Worm (Caenorhabditis elegans): ENCODE measurements around the gene C55C3.1.
A peak's percentile ranks its signal among the peaks of the same experiment; 100 is the strongest.

C55C3.1 gene

DNA sequence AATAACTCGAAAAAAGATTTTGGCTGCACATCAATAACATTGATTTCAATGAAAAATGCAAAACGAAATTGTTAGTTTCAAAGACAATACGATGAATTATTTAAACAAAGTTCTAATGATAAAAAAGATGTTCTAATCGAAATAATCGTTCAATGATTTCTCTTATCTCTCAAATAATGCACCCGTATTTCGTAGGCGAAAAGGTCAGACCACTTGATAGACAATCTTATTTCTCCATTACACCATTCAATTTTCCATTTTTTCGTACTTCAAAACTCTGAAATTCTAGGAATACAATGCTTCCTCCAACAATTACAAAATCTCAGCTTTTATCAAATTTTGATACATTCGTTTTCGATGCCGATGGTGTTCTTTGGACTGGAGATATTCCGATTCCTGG is 35.2 kb downstream of the C55C3.1 start, which contains the start of gene C45E5.1:
Gene C45E5.1, plus strand, starts transcription at position 290 of the 400 bp plus-strand sequence.
- TF ChIP-seq elt-2 (tag; optimal IDR thresholded peaks at IDR 0.05) (peak; percentile 14), nhr-11 (tag; optimal IDR thresholded peaks at IDR 0.05) (no peak), ets-4 (tag; optimal IDR thresholded peaks at IDR 0.05) (no peak)

DNA sequence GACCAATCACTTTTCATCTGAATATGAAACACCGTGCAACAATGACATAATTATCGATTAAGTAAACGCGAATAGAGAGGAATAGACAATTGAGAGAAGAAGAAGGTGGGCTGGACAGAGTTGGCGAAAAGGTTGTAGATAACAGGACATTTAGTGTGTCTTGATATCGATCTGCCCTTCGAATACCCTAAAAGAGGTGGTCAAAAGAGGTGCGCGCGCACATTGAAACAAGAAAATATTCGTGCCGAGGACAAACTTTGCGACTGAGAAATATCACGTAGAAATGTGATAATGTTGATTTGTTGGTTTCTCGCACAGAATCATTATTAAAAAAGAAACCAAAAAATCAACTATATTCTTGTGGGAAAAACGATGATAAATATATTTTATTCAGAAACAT is 41.0 kb downstream of the C55C3.1 start:
- TF ChIP-seq ceh-19 (GFP tag; optimal IDR thresholded peaks at IDR 0.05) (no peak), F13H6.1 (tag; optimal IDR thresholded peaks at IDR 0.05) (no peak), unc-42 (tag; optimal IDR thresholded peaks at IDR 0.05) (no peak), ztf-16 (tag; optimal IDR thresholded peaks at IDR 0.05) (no peak), fax-1 (tag; optimal IDR thresholded peaks at IDR 0.05) (no peak), nhr-11 (tag; optimal IDR thresholded peaks at IDR 0.05) (no peak), ceh-18 (tag; optimal IDR thresholded peaks at IDR 0.05) (no peak), elt-4 (tag; optimal IDR thresholded peaks at IDR 0.05) (no peak), ama-1 (optimal IDR thresholded peaks at IDR 0.05) (no peak), dve-1 (tag; optimal IDR thresholded peaks at IDR 0.05) (no peak), C08G9.2 (tag; optimal IDR thresholded peaks at IDR 0.05) (no peak), ceh-14 (tag; optimal IDR thresholded peaks at IDR 0.05) (no peak)

DNA sequence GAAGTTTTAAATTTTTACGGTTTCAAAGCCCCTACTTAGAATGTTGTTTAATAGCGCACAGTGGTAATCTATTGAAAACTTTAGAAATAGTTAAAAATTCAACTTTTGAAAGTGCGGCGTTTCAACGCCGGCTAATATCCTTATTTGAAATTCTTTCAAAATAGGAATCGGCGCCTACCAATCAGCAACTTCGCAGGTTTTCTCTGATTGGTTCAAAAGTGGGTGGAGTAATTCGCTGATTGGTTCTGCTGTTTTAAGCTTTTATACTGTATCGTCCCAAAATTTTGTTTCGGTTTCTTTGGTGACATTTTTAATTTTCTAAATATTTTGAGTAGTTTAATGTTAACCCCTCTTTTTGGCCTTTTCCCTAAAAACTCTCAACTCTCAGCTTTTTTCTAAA is 43.1 kb downstream of the C55C3.1 start:
- no peak for TF ChIP-seq npax-4 (tag; optimal IDR thresholded peaks at IDR 0.05)
- no peak for TF ChIP-seq F13H6.1 (tag; optimal IDR thresholded peaks at IDR 0.05)
- TF ChIP-seq C08G9.2 (tag; optimal IDR thresholded peaks at IDR 0.05): no peak
- no peak for TF ChIP-seq unc-55 (GFP tag; optimal IDR thresholded peaks at IDR 0.05)
- no peak for TF ChIP-seq pha-4 (tag; optimal IDR thresholded peaks at IDR 0.05)
- no peak for TF ChIP-seq hlh-8 (tag; optimal IDR thresholded peaks at IDR 0.05)
- no peak for TF ChIP-seq unc-3 (GFP tag; conservative IDR thresholded peaks at IDR 0.05)
- TF ChIP-seq unc-3 (tag; optimal IDR thresholded peaks at IDR 0.05): no peak
- peak; percentile 91 for TF ChIP-seq nfya-1 (tag; optimal IDR thresholded peaks at IDR 0.05)
- no peak for TF ChIP-seq lim-6 (tag; optimal IDR thresholded peaks at IDR 0.05)

DNA sequence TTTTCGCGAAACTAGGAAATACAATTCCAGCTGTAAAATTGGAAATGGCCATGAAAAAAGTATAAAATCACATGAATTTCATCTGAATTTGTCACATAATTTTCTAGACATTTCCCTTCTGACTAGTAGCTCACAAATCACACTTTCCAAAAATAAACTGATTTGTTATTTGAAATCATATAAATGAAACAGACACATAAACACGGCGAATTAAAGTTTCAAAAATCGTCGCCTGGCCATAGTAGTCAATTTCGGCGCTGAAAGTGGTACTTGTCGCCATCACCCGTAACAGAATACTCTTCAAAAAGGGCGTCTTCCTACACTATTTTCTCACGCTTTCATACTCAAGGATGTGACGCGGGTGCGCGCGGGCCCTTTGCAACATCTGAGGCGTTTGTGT is 43.8 kb downstream of the C55C3.1 start:
- TF ChIP-seq sdc-2 (tag; optimal IDR thresholded peaks at IDR 0.05): no peak
- TF ChIP-seq ceh-19 (GFP tag; optimal IDR thresholded peaks at IDR 0.05): peak; percentile 46

DNA sequence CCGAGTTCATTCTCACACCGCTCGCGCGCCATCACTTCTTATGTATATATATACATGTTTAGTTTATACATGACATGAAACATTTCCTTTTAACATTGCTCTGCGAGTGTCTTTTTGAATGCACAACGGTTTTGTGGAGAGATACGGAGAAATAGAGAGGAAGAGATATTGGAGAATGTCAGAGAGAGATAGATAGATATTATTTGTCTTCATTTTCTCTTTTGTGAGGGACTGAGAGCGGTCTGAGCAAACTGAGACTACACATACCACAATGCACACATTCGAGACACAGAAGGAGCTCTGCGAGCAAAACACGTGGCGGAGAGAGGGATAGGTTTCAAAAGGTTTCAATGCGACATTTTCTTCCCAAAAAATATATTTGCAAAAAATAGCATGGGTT is 44.4 kb downstream of the C55C3.1 start:
- TF ChIP-seq hlh-30 (tag; optimal IDR thresholded peaks at IDR 0.05; ENCODE audit: insufficient read depth): peak; percentile 3
- TF ChIP-seq ceh-18 (tag; optimal IDR thresholded peaks at IDR 0.05): peak; percentile 74
- no peak for TF ChIP-seq ceh-9 (tag; optimal IDR thresholded peaks at IDR 0.05)
- peak; percentile 27 for TF ChIP-seq ceh-34 (tag; optimal IDR thresholded peaks at IDR 0.05)
- no peak for TF ChIP-seq dmd-4 (tag; optimal IDR thresholded peaks at IDR 0.05; ENCODE audit: borderline replicate concordance)
- TF ChIP-seq K02D7.2 (tag; optimal IDR thresholded peaks at IDR 0.05): no peak
- no peak for TF ChIP-seq fax-1 (tag; optimal IDR thresholded peaks at IDR 0.05)
- peak; percentile 42 for TF ChIP-seq dve-1 (tag; optimal IDR thresholded peaks at IDR 0.05)
- no peak for TF ChIP-seq ama-1 (optimal IDR thresholded peaks at IDR 0.05)
- no peak for TF ChIP-seq odd-2 (tag; optimal IDR thresholded peaks at IDR 0.05)
- TF ChIP-seq pqm-1 (tag; optimal IDR thresholded peaks at IDR 0.05): no peak
- TF ChIP-seq ceh-24 (tag; optimal IDR thresholded peaks at IDR 0.05): no peak
- no peak for TF ChIP-seq npax-4 (tag; optimal IDR thresholded peaks at IDR 0.05)
- TF ChIP-seq ttx-3 (tag; optimal IDR thresholded peaks at IDR 0.05): no peak
- TF ChIP-seq hlh-6 (tag; optimal IDR thresholded peaks at IDR 0.05): no peak
- no peak for TF ChIP-seq hlh-13 (GFP tag; optimal IDR thresholded peaks at IDR 0.05)
- no peak for TF ChIP-seq pag-3 (tag; optimal IDR thresholded peaks at IDR 0.05; ENCODE audit: borderline replicate concordance)
- peak; percentile 50 for TF ChIP-seq T23F11.4 (GFP tag; optimal IDR thresholded peaks at IDR 0.05)
- peak; percentile 45 for TF ChIP-seq pha-2 (tag; optimal IDR thresholded peaks at IDR 0.05)
- TF ChIP-seq ceh-30 (tag; optimal IDR thresholded peaks at IDR 0.05): no peak
- no peak for TF ChIP-seq ceh-48 (tag; optimal IDR thresholded peaks at IDR 0.05)
- TF ChIP-seq fkh-10 (GFP tag; optimal IDR thresholded peaks at IDR 0.05): no peak
- no peak for TF ChIP-seq pat-9 (tag; optimal IDR thresholded peaks at IDR 0.05)
- no peak for TF ChIP-seq lim-6 (tag; optimal IDR thresholded peaks at IDR 0.05)
- TF ChIP-seq tbx-2 (tag; optimal IDR thresholded peaks at IDR 0.05): peak; percentile 15
- peak; percentile 17 for TF ChIP-seq ceh-14 (tag; optimal IDR thresholded peaks at IDR 0.05)
- no peak for TF ChIP-seq ztf-16 (tag; optimal IDR thresholded peaks at IDR 0.05)
- no peak for TF ChIP-seq unc-3 (GFP tag; conservative IDR thresholded peaks at IDR 0.05)
- no peak for TF ChIP-seq unc-3 (tag; optimal IDR thresholded peaks at IDR 0.05)
- no peak for TF ChIP-seq syd-9 (tag; optimal IDR thresholded peaks at IDR 0.05)
- no peak for TF ChIP-seq ceh-22 (tag; optimal IDR thresholded peaks at IDR 0.05)
- no peak for TF ChIP-seq Y22D7AL.16 (tag; optimal IDR thresholded peaks at IDR 0.05)

Data from whole organism, late embryonic.